Worm (Caenorhabditis elegans) whole organism, L2 larva: ENCODE results near the gene inx-8.
A peak's percentile ranks its signal among the peaks of the same experiment; 100 is the strongest.

Experiments used
- C34F6.9 ChIP-seq: fragments of 150-350 bp; optimal IDR thresholded peaks from 2 replicates; lab custom pipeline; 2014; ENCODE audit warnings: missing biosample characterization, missing genetic modification characterization
- F13H6.1 ChIP-seq: sonication (generic microtip); optimal IDR thresholded peaks from 2 replicates; lab custom pipeline; 2016; ENCODE audit warnings: missing genetic modification characterization, missing compliant biosample characterization
- R02D3.7 ChIP-seq: fragments of 150-350 bp; optimal IDR thresholded peaks from 2 replicates; lab custom pipeline; 2014; ENCODE audit warnings: missing biosample characterization, missing genetic modification characterization
- ZK546.5 ChIP-seq: sonication (generic microtip); optimal IDR thresholded peaks from 2 replicates; lab custom pipeline; 2017; ENCODE audit warnings: missing biosample characterization, missing genetic modification characterization
- aly-2 ChIP-seq: fragments of 150-350 bp; optimal IDR thresholded peaks from 2 replicates; lab custom pipeline; 2014; ENCODE audit warnings: missing biosample characterization, missing genetic modification characterization
- ama-1 ChIP-seq: fragments of 150-350 bp; optimal IDR thresholded peaks from 2 replicates; lab custom pipeline; 2018; ENCODE audit warnings: inconsistent platforms
- blmp-1 ChIP-seq: sonication (generic microtip); optimal IDR thresholded peaks from 2 replicates; lab custom pipeline; 2017; ENCODE audit warnings: missing genetic modification characterization, mild to moderate bottlenecking, missing compliant biosample characterization, antibody characterized with exemption, moderate library complexity; ENCODE audit not compliant: insufficient read depth
- ceh-82 ChIP-seq: fragments of 150-350 bp; optimal IDR thresholded peaks from 2 replicates; lab custom pipeline; 2014; ENCODE audit warnings: missing biosample characterization, missing genetic modification characterization
- crh-2 ChIP-seq: sonication (generic microtip); optimal IDR thresholded peaks from 2 replicates; lab custom pipeline; 2017; ENCODE audit warnings: missing biosample characterization, missing genetic modification characterization
- dmd-4 ChIP-seq: sonication (generic microtip); optimal IDR thresholded peaks from 2 replicates; lab custom pipeline; 2017; ENCODE audit warnings: missing biosample characterization, missing genetic modification characterization
- egl-27 ChIP-seq: sonication (generic microtip); optimal IDR thresholded peaks from 3 replicates; lab custom pipeline; 2017; ENCODE audit warnings: missing biosample characterization, missing genetic modification reagents, missing genetic modification characterization
- elt-1 ChIP-seq: fragments of 150-350 bp; optimal IDR thresholded peaks from 2 replicates; lab custom pipeline; 2014; ENCODE audit warnings: missing biosample characterization, missing genetic modification characterization
- fos-1 ChIP-seq: fragments of 150-350 bp; optimal IDR thresholded peaks from 2 replicates; lab custom pipeline; 2014; ENCODE audit warnings: missing biosample characterization, missing genetic modification characterization
- lin-11 ChIP-seq: fragments of 150-350 bp; sonication (generic microtip); optimal IDR thresholded peaks from 2 replicates; lab custom pipeline; 2014; ENCODE audit warnings: missing biosample characterization, missing genetic modification characterization, inconsistent platforms, mixed read lengths
- lin-39 ChIP-seq: fragments of 150-350 bp; optimal IDR thresholded peaks from 2 replicates; lab custom pipeline; 2014; ENCODE audit warnings: missing biosample characterization, missing genetic modification reagents, missing genetic modification characterization
- lsy-2 ChIP-seq, 2 experiments: fragments of 150-350 bp in 1 of 2; sonication (generic microtip) in 1 of 2; optimal IDR thresholded peaks; 2 replicates each; lab custom pipeline; 2014 to 2017; ENCODE audit warnings: missing biosample characterization in 2 of 2, missing genetic modification characterization in 2 of 2
- mab-5 ChIP-seq: fragments of 150-350 bp; optimal IDR thresholded peaks from 2 replicates; lab custom pipeline; 2014; ENCODE audit warnings: missing biosample characterization, missing genetic modification characterization
- mdl-1 ChIP-seq, 2 experiments: fragments of 150-350 bp in 1 of 2; sonication (generic microtip) in 1 of 2; optimal IDR thresholded peaks; 2 replicates each; lab custom pipeline; 2017; ENCODE audit warnings: missing biosample characterization in 2 of 2, missing genetic modification characterization in 2 of 2
- nhr-11 ChIP-seq: fragments of 150-350 bp; optimal IDR thresholded peaks from 2 replicates; lab custom pipeline; 2014; ENCODE audit warnings: missing biosample characterization, missing genetic modification characterization
- nhr-129 ChIP-seq: fragments of 150-350 bp; optimal IDR thresholded peaks from 2 replicates; lab custom pipeline; 2014; ENCODE audit warnings: missing biosample characterization, missing genetic modification characterization
- nhr-6 ChIP-seq: fragments of 150-350 bp; optimal IDR thresholded peaks from 2 replicates; lab custom pipeline; 2014; ENCODE audit warnings: missing biosample characterization, missing genetic modification characterization
- peb-1 ChIP-seq: fragments of 150-350 bp; optimal IDR thresholded peaks from 2 replicates; lab custom pipeline; 2014; ENCODE audit warnings: missing biosample characterization, missing genetic modification characterization
- skn-1 ChIP-seq: sonication (generic microtip); optimal IDR thresholded peaks from 2 replicates; lab custom pipeline; 2017; ENCODE audit warnings: missing biosample characterization, missing genetic modification characterization
- sma-9 ChIP-seq, 2 experiments: fragments of 150-350 bp in 1 of 2; sonication (generic microtip) in 1 of 2; optimal IDR thresholded peaks; 2 replicates each; lab custom pipeline; 2014 to 2016; ENCODE audit warnings: missing genetic modification characterization in 2 of 2, mild to moderate bottlenecking in 1 of 2, missing biosample characterization in 1 of 2, missing compliant biosample characterization in 1 of 2, missing genetic modification reagents in 1 of 2, moderate library complexity in 1 of 2
- snpc-4 ChIP-seq: fragments of 150-350 bp; optimal IDR thresholded peaks from 2 replicates; lab custom pipeline; 2014; ENCODE audit warnings: missing biosample characterization, missing genetic modification characterization
- unc-39 ChIP-seq: fragments of 150-350 bp; optimal IDR thresholded peaks from 2 replicates; lab custom pipeline; 2014; ENCODE audit warnings: missing biosample characterization, missing genetic modification characterization
- unc-55 ChIP-seq: fragments of 150-350 bp; sonication (generic microtip); optimal IDR thresholded peaks from 3 replicates; lab custom pipeline; 2014; ENCODE audit warnings: missing biosample characterization, missing genetic modification reagents, missing genetic modification characterization
- unc-62 ChIP-seq: fragments of 150-350 bp; optimal IDR thresholded peaks from 2 replicates; lab custom pipeline; 2014; ENCODE audit warnings: missing biosample characterization, missing genetic modification reagents, missing genetic modification characterization
- zag-1 ChIP-seq: fragments of 150-350 bp; optimal IDR thresholded peaks from 2 replicates; lab custom pipeline; 2014; ENCODE audit warnings: missing biosample characterization, missing genetic modification characterization

The inx-8 gene

DNA sequence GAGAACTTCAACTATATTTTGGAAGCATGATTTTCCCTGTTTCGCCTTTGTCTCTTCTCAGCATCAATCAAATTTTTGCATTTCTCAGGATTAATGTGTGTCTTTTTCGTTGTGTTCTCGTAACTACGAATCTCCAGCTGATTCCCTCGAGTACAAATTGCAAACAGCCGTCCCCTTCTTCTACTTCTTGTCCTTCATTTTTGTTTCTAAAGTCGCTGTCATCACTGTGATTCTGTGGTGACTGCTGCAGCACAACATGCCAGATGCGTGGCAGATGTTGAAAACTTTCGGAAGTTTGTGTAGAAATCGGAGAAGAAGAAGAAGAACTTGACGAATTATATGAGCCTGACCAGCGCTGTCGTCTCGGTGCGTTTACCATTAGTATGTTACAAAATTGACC, 39.6 kb downstream of the inx-8 start:
- TF ChIP-seq mab-5 (peak; percentile 47), unc-55 (GFP tag; lab: Kevin White, UChicago) (peak; percentile 23), blmp-1 (tag; lab: Kevin White, UChicago) (no peak)

DNA sequence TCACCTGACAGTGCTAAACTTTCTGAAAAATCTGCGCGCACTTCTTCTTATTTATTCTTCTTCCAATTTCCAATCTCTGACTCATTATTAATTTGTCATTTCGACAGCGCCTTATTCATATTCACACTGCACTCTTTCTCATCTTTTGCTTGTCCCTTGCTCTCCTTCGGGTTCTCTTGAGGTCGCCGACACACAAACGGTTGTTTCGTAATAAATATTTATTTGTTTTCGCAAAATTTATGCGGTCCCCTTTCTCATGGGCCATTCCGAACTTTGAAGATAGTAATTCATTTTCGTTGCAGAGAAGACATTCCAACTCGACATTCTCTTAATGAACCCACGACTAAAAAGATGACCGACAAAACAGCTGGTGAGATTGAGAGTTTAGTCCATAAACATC, 41.1 kb downstream of the inx-8 start, which contains the start of gene magi-1:
Gene magi-1, plus strand, starts transcription at position 301 of the 400 bp plus-strand sequence.
- TF ChIP-seq fos-1 (tag; lab: Kevin White, UChicago) (no peak), crh-2 (tag; lab: Kevin White, UChicago) (no peak), lin-11 (tag; lab: Kevin White, UChicago) (no peak), unc-39 (no peak), ama-1 (no peak)

- TF ChIP-seq peb-1 (tag; lab: Kevin White, UChicago) (no peak), elt-1 (tag; lab: Kevin White, UChicago) (no peak), nhr-6 (no peak), ZK546.5 (no peak), ama-1 (no peak), C34F6.9 (tag; lab: Kevin White, UChicago) (no peak), unc-62 (GFP tag; lab: Kevin White, UChicago) (no peak), snpc-4 (tag; lab: Kevin White, UChicago) (no peak), R02D3.7 (tag; lab: Kevin White, UChicago) (no peak), skn-1 (no peak), lin-11 (tag; lab: Kevin White, UChicago) (no peak), sma-9 (GFP tag; optimal IDR thresholded peaks at IDR 0.05; lab: Kevin White, UChicago) (no peak), sma-9 (tag; optimal IDR thresholded peaks at IDR 0.05; lab: Kevin White, UChicago) (no peak), zag-1 (tag; lab: Kevin White, UChicago) (no peak), mdl-1 (tag; optimal IDR thresholded peaks at IDR 0.05; lab: Kevin White, UChicago) (no peak), lin-39 (tag; lab: Kevin White, UChicago) (no peak), dmd-4 (tag; lab: Kevin White, UChicago) (no peak), ceh-82 (tag; lab: Kevin White, UChicago) (no peak), aly-2 (tag; lab: Kevin White, UChicago) (no peak)
Observed at ce11 chrIV:11716414-11716813, 42.8 kb downstream of the inx-8 start.

ce11 chrIV:11717094-11717876, 43.6 kb downstream of the inx-8 start:
- TF ChIP-seq zag-1 (tag; lab: Kevin White, UChicago) (peak; percentile 18), mdl-1 (tag; optimal IDR thresholded peaks at IDR 0.05; lab: Kevin White, UChicago) (no peak), peb-1 (tag; lab: Kevin White, UChicago) (no peak), crh-2 (tag; lab: Kevin White, UChicago) (no peak), nhr-129 (tag; lab: Kevin White, UChicago) (peak; percentile 24), unc-55 (GFP tag; lab: Kevin White, UChicago) (peak; percentile 33), F13H6.1 (tag; lab: Kevin White, UChicago) (no peak), C34F6.9 (tag; lab: Kevin White, UChicago) (no peak), sma-9 (GFP tag; optimal IDR thresholded peaks at IDR 0.05; lab: Kevin White, UChicago) (no peak), sma-9 (tag; optimal IDR thresholded peaks at IDR 0.05; lab: Kevin White, UChicago) (no peak)

DNA sequence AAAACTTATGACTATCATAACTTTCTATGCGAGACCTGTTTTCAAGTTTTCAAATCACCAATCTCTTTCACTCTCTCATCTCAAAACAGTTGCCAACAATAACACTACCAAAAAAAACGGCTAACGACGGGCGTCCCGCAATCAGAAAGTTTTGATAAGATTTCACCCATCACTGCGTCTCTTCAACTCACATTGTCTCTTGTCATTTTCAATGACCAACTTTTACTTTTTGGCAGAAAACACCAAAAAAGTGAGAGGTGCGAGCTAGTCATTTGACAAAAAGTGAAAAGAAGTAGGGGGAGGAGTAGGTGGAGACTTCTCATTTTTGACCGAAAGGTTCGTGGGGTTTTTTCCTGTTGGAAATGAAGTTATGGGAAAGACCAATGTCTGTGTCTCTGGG, 45.0 kb downstream of the inx-8 start:
- no peak for TF ChIP-seq zag-1 (tag; lab: Kevin White, UChicago)
- peak; percentile 97 for TF ChIP-seq blmp-1 (tag; lab: Kevin White, UChicago)
- no peak for TF ChIP-seq nhr-11

DNA sequence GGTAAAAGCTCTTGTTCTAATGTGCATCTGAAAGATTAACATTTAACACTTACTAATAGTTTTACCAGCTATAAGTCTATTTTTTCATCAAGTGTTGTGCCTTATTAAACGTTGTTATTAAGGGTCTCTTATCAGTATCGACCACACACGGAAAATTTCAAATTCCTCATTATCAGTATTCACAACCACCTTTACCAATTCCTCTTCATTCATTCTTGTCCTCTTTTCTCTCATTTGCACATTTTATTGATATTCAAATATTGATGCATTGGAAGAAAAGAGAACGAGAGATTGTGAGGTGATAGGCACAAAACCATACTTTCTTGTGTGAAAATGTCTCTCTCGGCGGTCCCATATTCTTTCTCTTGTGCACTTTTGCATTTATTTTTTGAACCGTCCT, 48.2 kb downstream of the inx-8 start:
- TF ChIP-seq egl-27: no peak
- TF ChIP-seq fos-1 (tag; lab: Kevin White, UChicago): peak; percentile 75
- peak; percentile 2 for TF ChIP-seq crh-2 (tag; lab: Kevin White, UChicago)
- no peak for TF ChIP-seq lsy-2 (tag; optimal IDR thresholded peaks at IDR 0.05; lab: Kevin White, UChicago)
